Worm (Caenorhabditis elegans) whole organism, mixed stage, embryonic: Measurements from ENCODE around the gene F45C12.17.

Source experiments
- M03D4.4 ChIP-seq: sonication (generic microtip); optimal IDR thresholded peaks from 2 replicates; lab custom pipeline; 2017; ENCODE audit warnings: mild to moderate bottlenecking, missing genetic modification characterization, missing compliant biosample characterization
- blmp-1 ChIP-seq: fragments of 150-350 bp; optimal IDR thresholded peaks from 2 replicates; lab custom pipeline; 2014; ENCODE audit warnings: missing biosample characterization, missing genetic modification characterization
- ceh-39 ChIP-seq: fragments of 150-350 bp; optimal IDR thresholded peaks from 2 replicates; lab custom pipeline; 2014; ENCODE audit warnings: missing biosample characterization, missing genetic modification characterization
- ceh-43 ChIP-seq: fragments of 200-800 bp; sonication (Bioruptor generic); optimal IDR thresholded peaks from 2 replicates; lab custom pipeline; 2018; ENCODE audit warnings: mild to moderate bottlenecking, missing genetic modification characterization, moderate library complexity, missing compliant biosample characterization
- ceh-83 ChIP-seq: fragments of 200-800 bp; sonication (Bioruptor generic); optimal IDR thresholded peaks from 2 replicates; lab custom pipeline; 2018; ENCODE audit warnings: mild to moderate bottlenecking, missing genetic modification characterization, missing compliant biosample characterization
- ces-1 ChIP-seq: fragments of 150-350 bp; optimal IDR thresholded peaks from 2 replicates; lab custom pipeline; 2014; ENCODE audit warnings: missing biosample characterization, missing genetic modification reagents, missing genetic modification characterization
- cnd-1 ChIP-seq: fragments of 200-800 bp; sonication (Bioruptor generic); optimal IDR thresholded peaks from 2 replicates; lab custom pipeline; 2018; ENCODE audit warnings: mild to moderate bottlenecking, missing genetic modification characterization, missing compliant biosample characterization
- elt-1 ChIP-seq: sonication (generic microtip); optimal IDR thresholded peaks from 2 replicates; lab custom pipeline; 2017; ENCODE audit warnings: missing genetic modification characterization, mild to moderate bottlenecking, missing compliant biosample characterization, antibody characterized with exemption, moderate library complexity, borderline replicate concordance; ENCODE audit not compliant: insufficient read depth
- elt-3 ChIP-seq: fragments of 150-350 bp; optimal IDR thresholded peaks from 2 replicates; lab custom pipeline; 2014; ENCODE audit warnings: missing biosample characterization, missing genetic modification characterization
- flh-1 ChIP-seq: fragments of 200-800 bp; sonication (Bioruptor generic); optimal IDR thresholded peaks from 2 replicates; lab custom pipeline; 2018; ENCODE audit warnings: mild to moderate bottlenecking, missing genetic modification characterization, moderate library complexity, missing compliant biosample characterization
- hlh-1 ChIP-seq: fragments of 150-350 bp; optimal IDR thresholded peaks from 2 replicates; lab custom pipeline; 2014; ENCODE audit warnings: missing biosample characterization, missing genetic modification reagents, missing genetic modification characterization
- lin-13 ChIP-seq: fragments of 150-350 bp; optimal IDR thresholded peaks from 2 replicates; lab custom pipeline; 2014; ENCODE audit warnings: missing biosample characterization, missing genetic modification characterization
- lin-32 ChIP-seq: fragments of 200-800 bp; sonication (Bioruptor generic); optimal IDR thresholded peaks from 2 replicates; lab custom pipeline; 2018; ENCODE audit warnings: mild to moderate bottlenecking, missing genetic modification characterization, missing compliant biosample characterization
- lsy-2 ChIP-seq: fragments of 150-350 bp; optimal IDR thresholded peaks from 2 replicates; lab custom pipeline; 2014; ENCODE audit warnings: missing biosample characterization, missing genetic modification characterization
- mab-5 ChIP-seq: fragments of 150-350 bp; optimal IDR thresholded peaks from 2 replicates; lab custom pipeline; 2014; ENCODE audit warnings: missing biosample characterization, missing genetic modification characterization
- mep-1 ChIP-seq: fragments of 150-350 bp; optimal IDR thresholded peaks from 2 replicates; lab custom pipeline; 2017; ENCODE audit warnings: missing biosample characterization, missing genetic modification reagents, missing genetic modification characterization, inconsistent platforms
- mls-2 ChIP-seq: sonication (generic microtip); optimal IDR thresholded peaks from 2 replicates; lab custom pipeline; 2016; ENCODE audit warnings: mild to moderate bottlenecking, missing genetic modification characterization, moderate library complexity, missing compliant biosample characterization
- nhr-12 ChIP-seq: fragments of 150-350 bp; optimal IDR thresholded peaks from 2 replicates; lab custom pipeline; 2014; ENCODE audit warnings: missing biosample characterization, missing genetic modification characterization
- nhr-2 ChIP-seq: fragments of 150-350 bp; optimal IDR thresholded peaks from 2 replicates; lab custom pipeline; 2014; ENCODE audit warnings: missing biosample characterization, missing genetic modification characterization
- nhr-237 ChIP-seq: fragments of 150-350 bp; optimal IDR thresholded peaks from 2 replicates; lab custom pipeline; 2014; ENCODE audit warnings: missing biosample characterization, missing genetic modification characterization
- nhr-28 ChIP-seq: fragments of 150-350 bp; optimal IDR thresholded peaks from 2 replicates; lab custom pipeline; 2014; ENCODE audit warnings: missing biosample characterization, missing genetic modification characterization
- pha-4 ChIP-seq: fragments of 150-350 bp; optimal IDR thresholded peaks from 2 replicates; lab custom pipeline; 2018; ENCODE audit warnings: missing biosample characterization, missing genetic modification reagents, missing genetic modification characterization
- sem-2 ChIP-seq: fragments of 200-800 bp; sonication (Bioruptor generic); optimal IDR thresholded peaks from 2 replicates; lab custom pipeline; 2018; ENCODE audit warnings: mild to moderate bottlenecking, missing genetic modification characterization, missing compliant biosample characterization
- snpc-4 ChIP-seq: fragments of 150-350 bp; optimal IDR thresholded peaks from 2 replicates; lab custom pipeline; 2014; ENCODE audit warnings: missing biosample characterization, missing genetic modification characterization
- sptf-1 ChIP-seq: sonication (generic microtip); optimal IDR thresholded peaks from 2 replicates; lab custom pipeline; 2017; ENCODE audit warnings: mild to moderate bottlenecking, missing genetic modification characterization, moderate library complexity, missing compliant biosample characterization
- tbx-8 ChIP-seq: fragments of 200-800 bp; sonication (Bioruptor generic); optimal IDR thresholded peaks from 2 replicates; lab custom pipeline; 2018; ENCODE audit warnings: mild to moderate bottlenecking, missing genetic modification characterization, moderate library complexity, missing compliant biosample characterization
- unc-120 ChIP-seq: sonication (generic microtip); optimal IDR thresholded peaks from 2 replicates; lab custom pipeline; 2017; ENCODE audit warnings: missing genetic modification characterization, missing compliant biosample characterization; ENCODE audit not compliant: poor library complexity, severe bottlenecking
- unc-39 ChIP-seq: fragments of 150-350 bp; optimal IDR thresholded peaks from 2 replicates; lab custom pipeline; 2014; ENCODE audit warnings: missing biosample characterization, missing genetic modification characterization
- zip-8 ChIP-seq: fragments of 150-350 bp; optimal IDR thresholded peaks from 2 replicates; lab custom pipeline; 2014; ENCODE audit warnings: missing biosample characterization, missing genetic modification characterization
- ztf-11 ChIP-seq: fragments of 150-350 bp; optimal IDR thresholded peaks from 2 replicates; lab custom pipeline; 2014; ENCODE audit warnings: missing biosample characterization, missing genetic modification characterization

The F45C12.17 gene

DNA sequence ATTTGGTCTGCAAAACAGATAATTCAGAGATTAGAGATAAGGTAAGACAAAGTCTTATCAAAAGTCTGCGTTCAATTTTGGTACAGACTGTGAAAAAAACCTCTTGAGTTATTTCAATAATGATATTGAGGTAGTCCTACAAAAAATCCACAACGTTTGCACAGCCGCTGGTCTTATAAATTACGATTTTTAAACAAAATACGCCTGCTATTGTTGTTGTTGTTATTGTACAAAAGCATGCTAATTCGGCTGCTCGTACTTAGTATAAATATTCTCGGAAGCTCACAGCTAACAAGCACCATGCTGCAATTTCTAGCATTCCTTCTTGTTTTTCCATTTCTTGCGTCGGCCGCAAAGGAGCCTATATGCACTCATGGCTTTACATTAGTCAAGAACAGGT lies 18.3 kb downstream of the F45C12.17 start, which contains the start of gene clec-19:
Gene clec-19, plus strand, starts transcription at position 301 of the 400 bp plus-strand sequence.
- TF ChIP-seq sem-2 (GFP tag; lab: Kevin White, UChicago) = no peak
- no peak for TF ChIP-seq sptf-1 (tag; lab: Kevin White, UChicago)
- no peak for TF ChIP-seq pha-4
- no peak for TF ChIP-seq elt-3 (tag; lab: Kevin White, UChicago)
- no peak for TF ChIP-seq unc-39 (tag; lab: Kevin White, UChicago)
- no peak for TF ChIP-seq lin-32
- TF ChIP-seq lin-13 (tag; lab: Kevin White, UChicago) = no peak
- TF ChIP-seq lsy-2 (tag; lab: Kevin White, UChicago) = no peak
- no peak for TF ChIP-seq zip-8 (tag; lab: Kevin White, UChicago)
- no peak for TF ChIP-seq tbx-8 (GFP tag; lab: Kevin White, UChicago)
- TF ChIP-seq ztf-11 = no peak
- no peak for TF ChIP-seq ceh-83 (GFP tag; lab: Kevin White, UChicago)
- TF ChIP-seq blmp-1 = no peak
- TF ChIP-seq nhr-237 = no peak
- no peak for TF ChIP-seq M03D4.4 (tag; lab: Kevin White, UChicago)
- TF ChIP-seq ceh-39 (tag; lab: Kevin White, UChicago) = no peak
- no peak for TF ChIP-seq elt-1 (tag; lab: Kevin White, UChicago)
- no peak for TF ChIP-seq nhr-2 (tag; lab: Kevin White, UChicago)
- TF ChIP-seq snpc-4 (tag; lab: Kevin White, UChicago) = no peak

ce11 chrII:1750413-1750812 lies 24.5 kb downstream of the F45C12.17 start, which contains the start of the genes F36H5.13 and F36H5.8:
Gene F36H5.13 (minus strand): TSS chrII:1750513.
Gene F36H5.8 (minus strand): TSS chrII:1750686.
- TF ChIP-seq pha-4 (no peak), nhr-237 (no peak), ceh-43 (GFP tag; lab: Kevin White, UChicago) (no peak), elt-3 (tag; lab: Kevin White, UChicago) (no peak), mls-2 (tag; lab: Kevin White, UChicago) (no peak), nhr-28 (no peak), nhr-12 (tag; lab: Kevin White, UChicago) (no peak), zip-8 (tag; lab: Kevin White, UChicago) (no peak)

DNA sequence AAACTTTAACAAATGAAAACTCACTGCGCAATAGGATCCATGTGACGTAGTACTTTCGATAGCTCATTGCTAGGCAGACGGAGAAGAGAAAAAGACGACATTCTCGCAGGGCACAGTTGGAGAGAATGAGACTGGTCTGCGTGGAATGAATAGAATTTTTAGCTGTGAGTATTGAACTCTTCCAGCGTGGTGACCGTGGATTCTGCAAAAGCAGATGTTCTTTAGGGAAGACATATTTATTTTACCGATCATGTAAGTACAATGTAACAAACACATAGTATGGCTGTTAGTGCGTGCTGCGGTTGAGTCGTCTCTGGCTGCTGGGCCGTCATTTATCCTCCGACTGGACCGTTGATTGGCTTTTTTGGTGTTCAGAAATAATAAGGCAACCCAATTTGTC lies 27.1 kb downstream of the F45C12.17 start, which contains the start of gene F36H5.9:
Gene F36H5.9, minus strand, starts transcription at position 101 of the 400 bp plus-strand sequence.
- TF ChIP-seq pha-4 (no peak), unc-120 (tag; lab: Kevin White, UChicago) (no peak), lsy-2 (tag; lab: Kevin White, UChicago) (no peak), blmp-1 (no peak), ceh-39 (tag; lab: Kevin White, UChicago) (no peak), sptf-1 (tag; lab: Kevin White, UChicago) (no peak), cnd-1 (tag; lab: Kevin White, UChicago) (no peak), zip-8 (tag; lab: Kevin White, UChicago) (no peak), mab-5 (tag; lab: Kevin White, UChicago) (no peak), hlh-1 (tag; lab: Kevin White, UChicago) (no peak)
- TF ChIP-seq, all 35 proteins: peak for 0

DNA sequence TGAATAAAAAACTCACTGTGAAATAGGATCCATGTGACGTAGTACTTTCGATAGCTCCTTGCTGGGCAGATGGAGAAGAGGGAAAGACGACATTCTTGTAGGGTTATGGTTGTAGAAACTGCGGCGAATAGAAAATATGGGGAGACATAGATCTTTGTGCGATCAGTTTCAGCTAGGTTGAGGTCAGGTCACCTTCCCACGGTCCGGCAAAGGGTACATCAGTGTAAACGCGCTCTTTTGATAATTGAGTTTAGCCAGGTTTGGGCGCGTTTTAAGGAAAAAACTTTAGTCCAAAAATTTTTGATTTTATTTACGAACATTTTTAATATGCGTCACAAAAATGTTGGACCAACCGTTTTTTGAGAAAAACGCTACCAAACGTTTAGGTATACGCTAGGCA lies 30.2 kb downstream of the F45C12.17 start, which contains the start of gene F36H5.17:
Gene F36H5.17, minus strand, starts transcription at position 101 of the 400 bp plus-strand sequence.
- no peak for TF ChIP-seq mep-1
- no peak for TF ChIP-seq snpc-4 (tag; lab: Kevin White, UChicago)
- TF ChIP-seq flh-1 (GFP tag; lab: Kevin White, UChicago) = no peak
- no peak for TF ChIP-seq M03D4.4 (tag; lab: Kevin White, UChicago)
- no peak for TF ChIP-seq tbx-8 (GFP tag; lab: Kevin White, UChicago)
- TF ChIP-seq ces-1 (GFP tag; lab: Kevin White, UChicago) = no peak

DNA sequence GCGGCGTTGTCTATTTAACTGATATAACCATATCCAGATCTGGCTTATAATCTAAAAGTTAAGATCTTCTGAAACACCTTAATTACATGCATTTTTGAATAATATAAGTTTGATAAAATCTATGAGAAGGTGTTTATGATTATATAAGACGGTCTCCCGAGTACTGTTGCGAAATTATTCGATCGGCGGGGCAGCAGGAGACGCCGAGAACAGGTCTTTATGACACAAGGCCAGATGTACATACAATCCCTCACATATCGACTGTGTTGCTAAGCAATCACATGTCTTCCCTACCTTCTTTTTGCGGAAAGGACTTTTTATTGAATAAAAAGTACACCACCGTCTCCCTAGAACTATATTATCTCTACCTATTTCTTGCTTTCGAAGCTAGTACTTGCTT lies 30.7 kb downstream of the F45C12.17 start, which contains the start of gene fbxb-53:
Gene fbxb-53, plus strand, starts transcription at position 301 of the 400 bp plus-strand sequence.
- no peak for TF ChIP-seq sptf-1 (tag; lab: Kevin White, UChicago)
- TF ChIP-seq elt-1 (tag; lab: Kevin White, UChicago) = peak; percentile 44
